Worm (Caenorhabditis elegans) whole organism, late embryonic: ENCODE data around the gene cyp-35A3.

Experiments used
- C38D4.7 ChIP-seq: fragments of 200-800 bp; sonication (Bioruptor generic); optimal IDR thresholded peaks from 2 replicates; lab custom pipeline; 2018; ENCODE audit warnings: mild to moderate bottlenecking, missing genetic modification characterization, moderate library complexity, missing compliant biosample characterization
- T23F11.4 ChIP-seq: fragments of 200-800 bp; sonication (Bioruptor generic); optimal IDR thresholded peaks from 2 replicates; lab custom pipeline; 2018; ENCODE audit warnings: mild to moderate bottlenecking, missing genetic modification characterization, missing compliant biosample characterization
- Y22D7AL.16 ChIP-seq: sonication (generic microtip); optimal IDR thresholded peaks from 2 replicates; lab custom pipeline; 2016; ENCODE audit warnings: missing genetic modification characterization, missing compliant biosample characterization
- ahr-1 ChIP-seq: sonication (generic microtip); optimal IDR thresholded peaks from 2 replicates; lab custom pipeline; 2016; ENCODE audit warnings: missing genetic modification characterization, missing compliant biosample characterization
- ama-1 ChIP-seq: fragments of 150-350 bp; optimal IDR thresholded peaks from 2 replicates; lab custom pipeline; 2014
- ceh-19 ChIP-seq: fragments of 200-800 bp; sonication (Bioruptor generic); optimal IDR thresholded peaks from 2 replicates; lab custom pipeline; 2018; ENCODE audit warnings: mild to moderate bottlenecking, missing genetic modification characterization, missing compliant biosample characterization
- ceh-24 ChIP-seq: sonication (generic microtip); optimal IDR thresholded peaks from 2 replicates; lab custom pipeline; 2016; ENCODE audit warnings: mild to moderate bottlenecking, missing genetic modification characterization, missing compliant biosample characterization
- ceh-34 ChIP-seq: sonication (generic microtip); optimal IDR thresholded peaks from 2 replicates; lab custom pipeline; 2016; ENCODE audit warnings: mild to moderate bottlenecking, missing genetic modification characterization, missing compliant biosample characterization
- ceh-45 ChIP-seq: fragments of 200-800 bp; sonication (Bioruptor generic); IDR thresholded peaks from 2 replicates; pipeline ENCODE4 v1.3.6; 2022; ENCODE audit warnings: missing genetic modification reagents, missing genetic modification characterization, missing compliant biosample characterization
- ceh-48 ChIP-seq: sonication (generic microtip); optimal IDR thresholded peaks from 2 replicates; lab custom pipeline; 2016; ENCODE audit warnings: missing genetic modification characterization, inconsistent platforms, missing compliant biosample characterization
- ceh-6 ChIP-seq: fragments of 200-800 bp; sonication (Bioruptor generic); optimal IDR thresholded peaks from 2 replicates; lab custom pipeline; 2018; ENCODE audit warnings: mild to moderate bottlenecking, missing genetic modification characterization, missing compliant biosample characterization
- che-1 ChIP-seq: sonication (generic microtip); optimal IDR thresholded peaks from 2 replicates; lab custom pipeline; 2016; ENCODE audit warnings: mild to moderate bottlenecking, missing genetic modification characterization, missing compliant biosample characterization
- dmd-4 ChIP-seq: sonication (generic microtip); optimal IDR thresholded peaks from 2 replicates; lab custom pipeline; 2016; ENCODE audit warnings: borderline replicate concordance, missing genetic modification characterization, missing compliant biosample characterization
- dve-1 ChIP-seq: sonication (generic microtip); optimal IDR thresholded peaks from 2 replicates; lab custom pipeline; 2017; ENCODE audit warnings: antibody characterized with exemption, mild to moderate bottlenecking, missing genetic modification characterization, missing compliant biosample characterization
- elt-2 ChIP-seq: sonication (generic microtip); optimal IDR thresholded peaks from 2 replicates; lab custom pipeline; 2016; ENCODE audit warnings: missing genetic modification reagents, missing genetic modification characterization, missing compliant biosample characterization
- ets-4 ChIP-seq: sonication (generic microtip); optimal IDR thresholded peaks from 2 replicates; lab custom pipeline; 2016; ENCODE audit warnings: missing genetic modification characterization, missing compliant biosample characterization
- eyg-1 ChIP-seq: sonication (generic microtip); optimal IDR thresholded peaks from 2 replicates; lab custom pipeline; 2016; ENCODE audit warnings: missing genotype, missing genetic modification characterization, missing compliant biosample characterization
- fkh-10 ChIP-seq: fragments of 150-350 bp; optimal IDR thresholded peaks from 2 replicates; lab custom pipeline; 2014; ENCODE audit warnings: missing biosample characterization, missing genetic modification reagents, missing genetic modification characterization
- fkh-6 ChIP-seq: sonication (generic microtip); optimal IDR thresholded peaks from 2 replicates; lab custom pipeline; 2016; ENCODE audit warnings: missing genetic modification characterization, missing compliant biosample characterization
- gmeb-2 ChIP-seq: sonication (generic microtip); optimal IDR thresholded peaks from 2 replicates; lab custom pipeline; 2016; ENCODE audit warnings: missing genetic modification characterization, inconsistent platforms, missing compliant biosample characterization
- hlh-6 ChIP-seq: sonication (generic microtip); optimal IDR thresholded peaks from 2 replicates; lab custom pipeline; 2016; ENCODE audit warnings: missing genotype, missing genetic modification characterization, missing compliant biosample characterization
- lim-6 ChIP-seq: sonication (generic microtip); optimal IDR thresholded peaks from 2 replicates; lab custom pipeline; 2016; ENCODE audit warnings: missing genetic modification characterization, missing compliant biosample characterization
- lin-11 ChIP-seq: fragments of 200-800 bp; sonication (Bioruptor generic); optimal IDR thresholded peaks from 2 replicates; lab custom pipeline; 2018; ENCODE audit warnings: mild to moderate bottlenecking, missing genetic modification characterization, missing compliant biosample characterization
- nfya-1 ChIP-seq: sonication (generic microtip); optimal IDR thresholded peaks from 2 replicates; lab custom pipeline; 2017; ENCODE audit warnings: missing genetic modification characterization, mild to moderate bottlenecking, missing compliant biosample characterization, antibody characterized with exemption, moderate library complexity
- nhr-232 ChIP-seq: sonication (generic microtip); optimal IDR thresholded peaks from 2 replicates; lab custom pipeline; 2016; ENCODE audit warnings: missing genetic modification characterization, missing compliant biosample characterization
- npax-4 ChIP-seq: sonication (generic microtip); optimal IDR thresholded peaks from 2 replicates; lab custom pipeline; 2016; ENCODE audit warnings: missing genetic modification characterization, missing compliant biosample characterization
- pat-9 ChIP-seq: fragments of 200-800 bp; sonication (Bioruptor generic); optimal IDR thresholded peaks from 2 replicates; lab custom pipeline; 2018; ENCODE audit warnings: mild to moderate bottlenecking, missing genetic modification characterization, moderate library complexity, missing compliant biosample characterization
- pax-1 ChIP-seq: fragments of 150-350 bp; optimal IDR thresholded peaks from 2 replicates; lab custom pipeline; 2014; ENCODE audit warnings: missing biosample characterization, missing genetic modification characterization
- pha-2 ChIP-seq: sonication (generic microtip); optimal IDR thresholded peaks from 2 replicates; lab custom pipeline; 2017; ENCODE audit warnings: mild to moderate bottlenecking, missing genetic modification characterization, missing compliant biosample characterization
- pha-4 ChIP-seq: fragments of 150-350 bp; optimal IDR thresholded peaks from 2 replicates; lab custom pipeline; 2018; ENCODE audit warnings: missing biosample characterization, missing genetic modification reagents, missing genetic modification characterization
- pros-1 ChIP-seq: fragments of 150-350 bp; optimal IDR thresholded peaks from 2 replicates; lab custom pipeline; 2014; ENCODE audit warnings: missing biosample characterization, missing genetic modification reagents, missing genetic modification characterization
- sdc-2 ChIP-seq: sonication (generic microtip); optimal IDR thresholded peaks from 2 replicates; lab custom pipeline; 2016; ENCODE audit warnings: missing genotype, missing genetic modification characterization, missing compliant biosample characterization
- sox-2 ChIP-seq: fragments of 200-800 bp; sonication (Bioruptor generic); IDR thresholded peaks from 2 replicates; pipeline ENCODE4 v1.3.6; 2022; ENCODE audit warnings: missing genetic modification reagents, missing genetic modification characterization, missing compliant biosample characterization
- sox-4 ChIP-seq: sonication (generic microtip); optimal IDR thresholded peaks from 2 replicates; lab custom pipeline; 2017; ENCODE audit warnings: mild to moderate bottlenecking, missing genetic modification characterization, inconsistent platforms, missing compliant biosample characterization
- tbx-2 ChIP-seq: sonication (generic microtip); optimal IDR thresholded peaks from 2 replicates; lab custom pipeline; 2016; ENCODE audit warnings: missing genetic modification characterization, missing compliant biosample characterization
- unc-3 ChIP-seq, 2 experiments: fragments of 200-800 bp in 1 of 2; sonication (Bioruptor generic) in 1 of 2; sonication (generic microtip) in 1 of 2; conservative IDR thresholded peaks in 1 of 2; optimal IDR thresholded peaks in 1 of 2; 2 replicates each; pipeline versions ENCODE4 v1.3.6 to Lab custom; 2016 to 2022; ENCODE audit warnings: missing compliant biosample characterization in 2 of 2, missing genetic modification characterization in 2 of 2, missing genetic modification reagents in 1 of 2
- unc-55 ChIP-seq: sonication (generic microtip); optimal IDR thresholded peaks from 2 replicates; lab custom pipeline; 2017; ENCODE audit warnings: missing biosample characterization, missing genetic modification reagents, missing genetic modification characterization
- zip-5 ChIP-seq: sonication (generic microtip); optimal IDR thresholded peaks from 2 replicates; lab custom pipeline; 2016; ENCODE audit warnings: missing genetic modification characterization, missing compliant biosample characterization

cyp-35A3 gene

DNA sequence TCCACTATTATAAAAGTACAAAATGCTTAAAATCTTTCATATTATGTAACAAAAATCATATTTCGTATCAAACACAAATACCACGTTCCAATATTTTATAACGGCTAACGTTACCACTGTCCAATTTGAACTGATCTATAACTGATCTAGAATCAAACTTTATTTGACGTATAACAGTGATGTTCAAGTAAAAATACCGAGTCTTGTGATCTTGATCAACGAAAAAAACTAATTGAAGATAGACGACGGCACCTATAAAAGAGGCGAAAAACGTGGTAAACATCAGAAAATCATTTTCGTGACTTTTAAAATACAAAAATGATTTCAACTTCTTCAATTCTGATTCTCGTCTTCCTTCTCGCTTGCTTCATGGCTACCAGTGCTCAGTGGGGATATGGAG, 34.8 kb upstream of the cyp-35A3 start, which contains the start of gene nlp-28:
nlp-28 (plus strand) TSS at position 285 of the 400 bp plus-strand sequence.
- TF ChIP-seq che-1 (tag; lab: Kevin White, UChicago) (no peak), pha-2 (tag; lab: Kevin White, UChicago) (no peak), dmd-4 (tag; lab: Kevin White, UChicago) (no peak), gmeb-2 (tag; lab: Kevin White, UChicago) (no peak), unc-3 (GFP tag; conservative IDR thresholded peaks at IDR 0.05; lab: Robert Waterston, UW) (no peak), unc-3 (tag; optimal IDR thresholded peaks at IDR 0.05; lab: Kevin White, UChicago) (no peak)

DNA sequence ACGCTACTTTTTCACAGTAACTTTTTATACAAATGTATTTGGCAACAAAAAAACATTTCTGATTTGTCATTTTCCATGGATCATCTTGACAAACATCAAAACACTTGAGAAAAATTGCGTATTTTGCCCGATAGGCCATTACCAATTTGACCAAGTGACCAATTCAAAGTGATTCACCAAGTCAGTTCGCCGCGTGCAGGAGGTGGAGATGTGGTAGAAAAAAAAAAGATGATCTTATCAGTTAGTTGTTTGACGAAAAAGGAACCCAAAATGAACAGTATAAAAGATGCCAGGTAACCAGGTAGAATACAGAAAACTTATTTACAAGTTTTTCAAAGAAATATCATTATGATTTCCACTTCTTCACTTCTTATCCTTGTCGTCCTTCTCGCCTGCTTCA, 33.3 kb upstream of the cyp-35A3 start, which contains the start of gene nlp-27:
nlp-27 (plus strand) TSS at position 309 of the 400 bp plus-strand sequence.
- TF ChIP-seq ahr-1 (tag; lab: Kevin White, UChicago): no peak
- no peak for TF ChIP-seq eyg-1 (tag; lab: Kevin White, UChicago)
- TF ChIP-seq fkh-10 (GFP tag; lab: Kevin White, UChicago): no peak
- TF ChIP-seq sox-2 (GFP tag; lab: Robert Waterston, UW): no peak
- TF ChIP-seq ceh-48 (tag; lab: Kevin White, UChicago): no peak
- TF ChIP-seq ceh-19: no peak
- TF ChIP-seq ceh-24 (tag; lab: Kevin White, UChicago): no peak
- no peak for TF ChIP-seq elt-2 (tag; lab: Kevin White, UChicago)
- no peak for TF ChIP-seq pat-9 (tag; lab: Kevin White, UChicago)

DNA sequence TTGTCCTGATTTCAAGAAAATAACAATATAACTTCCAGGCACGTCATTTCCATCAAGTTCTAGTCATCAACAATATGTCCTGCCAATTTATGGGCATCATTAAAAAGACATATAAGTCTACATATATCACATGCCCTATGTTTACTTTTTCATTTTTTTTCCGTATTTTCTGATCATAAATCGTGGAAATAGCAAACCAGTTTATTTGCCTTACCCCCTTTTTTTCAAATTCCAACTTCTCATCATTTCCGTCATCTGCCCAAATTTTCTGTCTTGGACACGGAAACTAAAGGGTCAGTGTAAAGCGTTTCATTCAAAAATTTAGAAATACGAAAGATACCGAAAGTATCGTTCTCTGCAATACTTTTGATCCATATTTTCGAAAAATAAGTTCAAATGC, 30.1 kb upstream of the cyp-35A3 start:
- TF ChIP-seq sox-2 (GFP tag; lab: Robert Waterston, UW) (no peak), hlh-6 (tag; lab: Kevin White, UChicago) (no peak), npax-4 (tag; lab: Kevin White, UChicago) (no peak), ama-1 (lab: Kevin White, UChicago) (no peak), che-1 (tag; lab: Kevin White, UChicago) (no peak), zip-5 (no peak), ceh-6 (GFP tag; lab: Kevin White, UChicago) (no peak), tbx-2 (tag; lab: Kevin White, UChicago) (no peak), pat-9 (tag; lab: Kevin White, UChicago) (no peak), ets-4 (tag; lab: Kevin White, UChicago) (no peak), pros-1 (tag; lab: Kevin White, UChicago) (no peak), unc-55 (GFP tag; lab: Kevin White, UChicago) (no peak), lim-6 (tag; lab: Kevin White, UChicago) (no peak), ceh-45 (no peak), pha-2 (tag; lab: Kevin White, UChicago) (no peak), sdc-2 (no peak), sox-4 (tag; lab: Kevin White, UChicago) (no peak)
- TF ChIP-seq, all 69 proteins: peak for 0

DNA sequence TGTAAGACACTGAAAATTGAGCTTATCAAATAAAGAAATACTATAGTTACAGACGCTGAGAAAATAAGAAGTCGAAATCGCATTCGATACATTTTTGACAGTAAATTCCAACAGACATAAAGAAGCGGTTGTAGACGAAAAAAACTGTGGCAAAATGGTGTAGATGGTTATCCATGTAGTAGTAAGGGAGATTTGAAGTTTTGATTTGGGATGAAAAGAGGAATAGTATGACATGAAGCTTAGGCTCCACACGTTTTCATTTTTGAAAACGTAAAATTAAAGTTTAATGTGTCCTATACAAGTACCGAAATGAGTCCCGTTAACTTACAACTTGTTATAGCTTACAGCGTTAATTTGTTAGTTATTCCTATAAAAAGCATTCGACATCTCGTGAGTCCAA, 28.4 kb upstream of the cyp-35A3 start, which contains the start of gene K09D9.9:
K09D9.9 (minus strand) TSS at position 101 of the 400 bp plus-strand sequence.
- TF ChIP-seq npax-4 (tag; lab: Kevin White, UChicago) (no peak), dmd-4 (tag; lab: Kevin White, UChicago) (no peak), Y22D7AL.16 (tag; lab: Kevin White, UChicago) (no peak)

DNA sequence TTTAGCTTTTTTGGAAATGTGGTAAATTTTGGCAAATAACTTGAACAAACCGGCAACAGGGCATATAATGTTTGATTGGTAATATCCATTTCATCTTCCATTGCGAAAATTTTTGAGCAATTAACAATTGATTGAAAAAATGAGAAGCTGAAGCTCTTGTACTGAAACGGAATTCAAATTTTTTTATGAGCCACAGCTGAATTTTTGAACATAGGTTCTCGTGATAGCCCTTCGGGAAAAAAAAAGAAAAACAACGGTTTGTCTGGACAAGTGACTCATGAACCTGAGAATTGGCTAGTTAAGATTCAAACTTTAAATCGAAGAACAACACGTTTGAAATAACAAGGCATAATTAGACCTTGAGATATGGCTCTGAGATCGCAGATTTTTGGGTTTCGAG, 26.6 kb upstream of the cyp-35A3 start, which contains the start of gene srx-62:
srx-62 (minus strand) TSS at position 101 of the 400 bp plus-strand sequence.
- TF ChIP-seq pax-1 (no peak), nhr-232 (no peak), tbx-2 (tag; lab: Kevin White, UChicago) (no peak), C38D4.7 (GFP tag; lab: Kevin White, UChicago) (no peak), pros-1 (tag; lab: Kevin White, UChicago) (no peak), lin-11 (tag; lab: Kevin White, UChicago) (no peak), ceh-34 (tag; lab: Kevin White, UChicago) (no peak), T23F11.4 (no peak), unc-55 (GFP tag; lab: Kevin White, UChicago) (no peak), sdc-2 (no peak), pha-4 (tag; lab: Kevin White, UChicago) (no peak), dve-1 (tag; lab: Kevin White, UChicago) (no peak), nfya-1 (tag; lab: Kevin White, UChicago) (no peak), fkh-6 (tag; lab: Kevin White, UChicago) (no peak)
